Fruit fly (Drosophila melanogaster): Measurements from ENCODE around the gene CBP.

- TF ChIP-seq ttk (optimal IDR thresholded peaks at IDR 0.05) (no peak), insv (optimal IDR thresholded peaks at IDR 0.05) (no peak), psq (optimal IDR thresholded peaks at IDR 0.05) (no peak), h (optimal IDR thresholded peaks at IDR 0.05) (no peak), Myc (optimal IDR thresholded peaks at IDR 0.05) (no peak)
Observed at dm6 chrX:7303848-7304427, 33.2 kb upstream of the CBP start.
